Worm (Caenorhabditis elegans): Measurements from ENCODE around the gene nxf-2.

Gene nxf-2

DNA sequence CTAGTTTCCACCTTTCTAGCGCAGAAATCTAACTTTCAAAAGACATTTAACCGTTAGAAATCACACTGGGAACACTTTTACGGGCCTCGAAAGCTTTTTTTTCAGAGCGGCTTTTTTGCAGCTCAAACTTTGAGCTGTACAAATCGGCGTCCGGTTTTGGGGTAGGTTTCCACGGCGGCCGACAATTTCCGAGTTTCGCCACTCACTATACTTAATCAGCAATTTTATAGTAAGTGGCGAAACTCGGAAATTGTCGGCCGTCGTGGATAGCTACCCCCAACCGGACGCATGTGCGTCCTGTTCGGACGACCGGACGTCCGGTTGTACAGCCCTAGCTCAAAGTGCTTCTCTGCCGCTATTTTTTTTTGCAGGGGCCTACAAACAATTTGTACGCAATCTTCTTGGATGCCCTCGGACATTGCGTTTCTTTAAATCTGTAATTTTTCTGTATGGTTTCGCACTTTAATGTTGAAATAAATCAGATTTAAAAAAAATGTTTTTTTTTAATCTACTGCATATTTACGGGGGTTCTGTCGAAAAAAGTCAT, 21.4 kb downstream of the nxf-2 start:
- TF ChIP-seq F37B4.10 (GFP tag; IDR thresholded peaks at IDR 0.05) (0 out of 2 replicates have a peak, but pooled peaks have one; percentile 79), snpc-4 (GFP tag; optimal IDR thresholded peaks at IDR 0.05) (peak; percentile 80), snpc-4 (tag; optimal IDR thresholded peaks at IDR 0.05) (peak in 3 of 4 experiments; percentile 84 to 96 (median 93)), snpc-1.1 (tag; optimal IDR thresholded peaks at IDR 0.05; ENCODE audit: insufficient read depth) (peak; percentile 83), pbrm-1 (GFP tag; IDR thresholded peaks at IDR 0.05) (peak; percentile 54; the same call in 1 of the 2 replicates), him-1 (tag; optimal IDR thresholded peaks at IDR 0.05) (peak; percentile 27), attf-5 (GFP tag; optimal IDR thresholded peaks at IDR 0.05) (no peak), snpc-3.4 (tag; optimal IDR thresholded peaks at IDR 0.05) (peak; percentile 50), pha-4 (tag; optimal IDR thresholded peaks at IDR 0.05) (no peak)

ce11 chrV:14394743-14395142, 22.9 kb downstream of the nxf-2 start, which contains the start of gene C15H11.13:
TSS of gene C15H11.13 (plus strand) at chrV:14395043.
- no peak for TF ChIP-seq F49E8.2 (tag; optimal IDR thresholded peaks at IDR 0.05; ENCODE audit: insufficient read depth)
- no peak for TF ChIP-seq atf-7 (tag; optimal IDR thresholded peaks at IDR 0.05)
- no peak for TF ChIP-seq let-526 (GFP tag; IDR thresholded peaks at IDR 0.05)
- TF ChIP-seq B0019.2 (GFP tag; conservative IDR thresholded peaks at IDR 0.05) = no peak
- no peak for TF ChIP-seq unc-130 (GFP tag; optimal IDR thresholded peaks at IDR 0.05)
- TF ChIP-seq snpc-1.1 (tag; optimal IDR thresholded peaks at IDR 0.05; ENCODE audit: insufficient read depth) = no peak
- TF ChIP-seq F57C9.4 (tag; optimal IDR thresholded peaks at IDR 0.05) = no peak

DNA sequence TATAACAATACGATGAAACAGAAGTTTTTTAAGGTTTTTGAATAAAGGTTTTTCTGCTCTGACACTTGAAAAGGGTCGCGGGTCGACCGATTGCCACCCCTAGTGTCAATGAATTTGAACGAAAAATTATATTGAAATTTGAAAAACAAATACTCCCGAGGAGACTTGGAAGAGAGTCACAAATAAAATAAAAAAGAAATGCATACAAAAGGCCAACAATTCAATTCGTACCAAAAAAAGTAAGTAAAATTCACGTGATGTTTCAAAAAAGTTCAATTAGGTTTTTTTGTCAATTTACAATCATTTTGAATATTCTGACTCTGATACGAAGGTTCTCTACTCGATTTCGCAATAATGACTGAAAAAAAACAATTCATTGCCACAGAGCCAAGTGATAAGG, 24.1 kb downstream of the nxf-2 start, which contains the start of gene C15H11.1:
C15H11.1 (plus strand) TSS at position 301 of the 400 bp plus-strand sequence.
- TF ChIP-seq chd-7 (tag; optimal IDR thresholded peaks at IDR 0.05) (no peak), cebp-1 (GFP tag; IDR thresholded peaks at IDR 0.05) (no peak), cebp-1 (tag; optimal IDR thresholded peaks at IDR 0.05) (no peak), lir-1 (GFP tag; conservative IDR thresholded peaks at IDR 0.05) (no peak), gei-17 (GFP tag; optimal IDR thresholded peaks at IDR 0.05) (no peak), hmg-1.2 (GFP tag; IDR thresholded peaks at IDR 0.05) (no peak), nhr-27 (tag; optimal IDR thresholded peaks at IDR 0.05) (no peak), bed-2 (GFP tag; IDR thresholded peaks at IDR 0.05) (no peak)

- TF ChIP-seq nhr-120 (GFP tag; IDR thresholded peaks at IDR 0.05) (no peak), T26A5.8 (tag; optimal IDR thresholded peaks at IDR 0.05) (no peak)
These were observed 25.8 kb downstream of the nxf-2 start, which contains the start of gene C15H11.10 for ce11 chrV:14391830-14392229. TSS of gene C15H11.10 (plus strand) at chrV:14392130.

DNA sequence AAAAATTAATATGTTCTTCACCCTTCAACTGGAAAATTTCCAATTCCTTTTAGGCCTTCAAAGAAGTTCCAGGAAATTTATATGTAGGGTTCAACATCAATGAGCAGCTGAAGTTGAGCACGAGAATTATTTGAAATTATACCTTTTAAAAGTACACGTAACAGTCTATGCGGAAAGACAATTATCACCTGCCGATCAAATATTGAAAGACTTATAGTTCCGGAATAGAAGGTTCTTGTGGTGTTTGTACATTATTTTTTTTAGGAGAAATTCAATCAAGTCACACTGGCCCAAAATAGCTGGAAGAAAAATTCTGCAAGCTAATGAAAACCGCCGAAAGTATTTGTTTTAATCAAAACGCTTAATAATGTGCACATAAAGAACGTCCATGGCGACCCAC, 37.4 kb downstream of the nxf-2 start:
- TF ChIP-seq F10E7.11 (tag; optimal IDR thresholded peaks at IDR 0.05) = no peak

- TF ChIP-seq tbx-9 (tag; optimal IDR thresholded peaks at IDR 0.05; ENCODE audit: borderline replicate concordance) (no peak), dpff-1 (tag; optimal IDR thresholded peaks at IDR 0.05) (no peak), lag-1 (GFP tag; IDR thresholded peaks at IDR 0.05) (no peak), ama-1 (optimal IDR thresholded peaks at IDR 0.05) (no peak), ama-1 (GFP tag; optimal IDR thresholded peaks at IDR 0.05) (no peak), sptf-2 (GFP tag; optimal IDR thresholded peaks at IDR 0.05) (no peak), bed-1 (GFP tag; IDR thresholded peaks at IDR 0.05) (no peak)
These were observed 38.6 kb downstream of the nxf-2 start, which contains the start of gene npr-43 for ce11 chrV:14378986-14379385. TSS of gene npr-43 (minus strand) at chrV:14379086.
